Fruit fly (Drosophila melanogaster): ENCODE results near the gene Sgt1.

Gene Sgt1

dm6 chr3R:8292034-8292433, 13.0 kb downstream of the Sgt1 start, which contains the start of gene CG31463:
TSS of gene CG31463 (plus strand) at chr3R:8292335.
- no peak for TF ChIP-seq Vsx2 (GFP tag; optimal IDR thresholded peaks at IDR 0.05; ENCODE audit: partially characterized antibody)
- no peak for TF ChIP-seq lola (GFP tag; optimal IDR thresholded peaks at IDR 0.05)
- no peak for TF ChIP-seq dl (GFP tag; optimal IDR thresholded peaks at IDR 0.05; ENCODE audit: insufficient read depth in 1 of 2, partially characterized antibody in 2 of 2)
- TF ChIP-seq Mio (GFP tag; optimal IDR thresholded peaks at IDR 0.05), result no peak
- no peak for TF ChIP-seq h (GFP tag; optimal IDR thresholded peaks at IDR 0.05)
- no peak for TF ChIP-seq brk (GFP tag; optimal IDR thresholded peaks at IDR 0.05)
- no peak for TF ChIP-seq foxo (GFP tag; optimal IDR thresholded peaks at IDR 0.05)
- TF ChIP-seq OdsH (GFP tag; optimal IDR thresholded peaks at IDR 0.05), result no peak
- TF ChIP-seq usp (GFP tag; optimal IDR thresholded peaks at IDR 0.05), result no peak
- TF ChIP-seq jim (GFP tag; optimal IDR thresholded peaks at IDR 0.05), result no peak
- no peak for TF ChIP-seq fru (GFP tag; optimal IDR thresholded peaks at IDR 0.05)
- no peak for TF ChIP-seq Hr83 (GFP tag; optimal IDR thresholded peaks at IDR 0.05; ENCODE audit: poor library complexity, severe bottlenecking)
- no peak for TF ChIP-seq Jra (GFP tag; optimal IDR thresholded peaks at IDR 0.05)
- no peak for TF ChIP-seq Rel (GFP tag; optimal IDR thresholded peaks at IDR 0.05)
- no peak for TF ChIP-seq Rel (tag; optimal IDR thresholded peaks at IDR 0.05)
- no peak for TF ChIP-seq Dfd (GFP tag; optimal IDR thresholded peaks at IDR 0.05)

dm6 chr3R:8290940-8291339, 14.1 kb downstream of the Sgt1 start, which contains the start of gene CG31464:
TSS of gene CG31464 (plus strand) at chr3R:8291240.
- TF ChIP-seq Mio (GFP tag; optimal IDR thresholded peaks at IDR 0.05) (no peak), dsf (GFP tag; optimal IDR thresholded peaks at IDR 0.05; ENCODE audit: borderline replicate concordance) (no peak), fru (GFP tag; optimal IDR thresholded peaks at IDR 0.05) (no peak)

dm6 chr3R:8290478-8290877, 14.6 kb downstream of the Sgt1 start, which contains the start of gene CG11672:
TSS of gene CG11672 (minus strand) at chr3R:8290578.
- no peak for TF ChIP-seq jim (GFP tag; optimal IDR thresholded peaks at IDR 0.05)
- TF ChIP-seq br (GFP tag; optimal IDR thresholded peaks at IDR 0.05), result no peak
- no peak for TF ChIP-seq Hr83 (GFP tag; optimal IDR thresholded peaks at IDR 0.05; ENCODE audit: poor library complexity, severe bottlenecking)
- no peak for TF ChIP-seq ey (GFP tag; optimal IDR thresholded peaks at IDR 0.05)
- no peak for TF ChIP-seq psq (GFP tag; optimal IDR thresholded peaks at IDR 0.05)
- TF ChIP-seq GATAd (GFP tag; optimal IDR thresholded peaks at IDR 0.05), result no peak
- TF ChIP-seq Myc (optimal IDR thresholded peaks at IDR 0.05), result no peak
- TF ChIP-seq h (GFP tag; optimal IDR thresholded peaks at IDR 0.05), result no peak

- TF ChIP-seq CrebA (GFP tag; optimal IDR thresholded peaks at IDR 0.05; ENCODE audit: borderline replicate concordance) (no peak), HLH106 (tag; optimal IDR thresholded peaks at IDR 0.05) (no peak), OdsH (GFP tag; optimal IDR thresholded peaks at IDR 0.05) (no peak), Vsx2 (GFP tag; optimal IDR thresholded peaks at IDR 0.05; ENCODE audit: partially characterized antibody) (no peak), dl (GFP tag; optimal IDR thresholded peaks at IDR 0.05; ENCODE audit: insufficient read depth in 1 of 2, partially characterized antibody in 2 of 2) (no peak), Hr78 (GFP tag; optimal IDR thresholded peaks at IDR 0.05) (no peak), CG32264 (GFP tag; optimal IDR thresholded peaks at IDR 0.05) (no peak), Abd-B (GFP tag; optimal IDR thresholded peaks at IDR 0.05) (no peak), sage (GFP tag; optimal IDR thresholded peaks at IDR 0.05) (no peak), tai (GFP tag; optimal IDR thresholded peaks at IDR 0.05) (no peak), lola (GFP tag; optimal IDR thresholded peaks at IDR 0.05) (no peak), psq (GFP tag; optimal IDR thresholded peaks at IDR 0.05) (no peak), Hr83 (GFP tag; optimal IDR thresholded peaks at IDR 0.05; ENCODE audit: poor library complexity, severe bottlenecking) (no peak), Mio (GFP tag; optimal IDR thresholded peaks at IDR 0.05) (no peak), woc (GFP tag; optimal IDR thresholded peaks at IDR 0.05) (no peak), rgr (GFP tag; optimal IDR thresholded peaks at IDR 0.05) (no peak), GATAd (GFP tag; optimal IDR thresholded peaks at IDR 0.05) (no peak), N (GFP tag; optimal IDR thresholded peaks at IDR 0.05) (no peak), CG9705 (GFP tag; optimal IDR thresholded peaks at IDR 0.05) (no peak)
These were observed 16.3 kb downstream of the Sgt1 start for dm6 chr3R:8288790-8289189.

dm6 chr3R:8287697-8288096, 17.4 kb downstream of the Sgt1 start, which contains the start of gene Nazo:
TSS of gene Nazo (plus strand) at chr3R:8287876.
- no peak for TF ChIP-seq jim (GFP tag; optimal IDR thresholded peaks at IDR 0.05)
- TF ChIP-seq Rel (GFP tag; optimal IDR thresholded peaks at IDR 0.05), result no peak
- peak; percentile 90 for TF ChIP-seq Rel (tag; optimal IDR thresholded peaks at IDR 0.05)

Measured in whole organism, wandering third instar larva.